Worm (Caenorhabditis elegans) whole organism, young adult: ENCODE measurements around the gene D1069.3.

Experiments
- B0035.1 ChIP-seq: sonication (generic microtip); optimal IDR thresholded peaks from 2 replicates; lab custom pipeline; 2016; ENCODE audit warnings: missing genetic modification characterization, mild to moderate bottlenecking, missing compliant biosample characterization, missing genotype, missing genetic modification reagents
- F23B12.7 ChIP-seq: sonication (generic microtip); optimal IDR thresholded peaks from 2 replicates; lab custom pipeline; 2017; ENCODE audit warnings: missing genetic modification characterization, mild to moderate bottlenecking, missing compliant biosample characterization, antibody characterized with exemption, moderate library complexity; ENCODE audit not compliant: insufficient read depth
- F52B5.7 ChIP-seq: sonication (generic microtip); optimal IDR thresholded peaks from 2 replicates; lab custom pipeline; 2016; ENCODE audit warnings: mild to moderate bottlenecking, missing genetic modification characterization, missing compliant biosample characterization
- Y53F4B.3 ChIP-seq: fragments of 200-800 bp; sonication (Bioruptor generic); IDR thresholded peaks from 2 replicates; pipeline ENCODE4 v1.3.6; 2022; ENCODE audit warnings: missing genetic modification reagents, missing genetic modification characterization, missing compliant biosample characterization
- attf-6 ChIP-seq: fragments of 200-800 bp; sonication (Bioruptor generic); IDR thresholded peaks from 2 replicates; pipeline ENCODE4 v1.3.6; 2022; ENCODE audit warnings: missing genetic modification reagents, missing genetic modification characterization, missing compliant biosample characterization
- cebp-2 ChIP-seq: fragments of 200-800 bp; sonication (Bioruptor generic); IDR thresholded peaks from 2 replicates; pipeline ENCODE4 v1.3.6; 2022; ENCODE audit warnings: missing genetic modification characterization, missing compliant biosample characterization
- dpl-1 ChIP-seq: fragments of 150-350 bp; optimal IDR thresholded peaks from 2 replicates; lab custom pipeline; 2014; ENCODE audit warnings: missing biosample characterization, missing genetic modification reagents, missing genetic modification characterization
- mel-28 ChIP-seq: sonication (generic microtip); optimal IDR thresholded peaks from 2 replicates; lab custom pipeline; 2016; ENCODE audit warnings: borderline replicate concordance, mild to moderate bottlenecking, missing genetic modification characterization, missing compliant biosample characterization
- mes-4 ChIP-seq: sonication (generic microtip); optimal IDR thresholded peaks from 2 replicates; lab custom pipeline; 2016; ENCODE audit warnings: missing genotype, missing genetic modification characterization, missing compliant biosample characterization
- snpc-1.1 ChIP-seq: sonication (generic microtip); optimal IDR thresholded peaks from 2 replicates; lab custom pipeline; 2017; ENCODE audit warnings: missing genetic modification characterization, mild to moderate bottlenecking, missing compliant biosample characterization, antibody characterized with exemption, moderate library complexity, missing genotype, missing genetic modification reagents; ENCODE audit not compliant: insufficient read depth
- snpc-3.4 ChIP-seq: sonication (generic microtip); optimal IDR thresholded peaks from 2 replicates; lab custom pipeline; 2017; ENCODE audit warnings: missing genetic modification characterization, mild to moderate bottlenecking, missing compliant biosample characterization, antibody characterized with exemption, moderate library complexity, missing genotype, missing genetic modification reagents
- unc-62 ChIP-seq: fragments of 150-350 bp; optimal IDR thresholded peaks from 2 replicates; lab custom pipeline; 2014; ENCODE audit warnings: missing biosample characterization, missing genetic modification reagents, missing genetic modification characterization

ce11 chrII:356969-357368, 9.3 kb upstream of the D1069.3 start, which contains the start of gene dmsr-4:
- TF ChIP-seq unc-62: no peak
- no peak for TF ChIP-seq Y53F4B.3
- TF ChIP-seq B0035.1 (tag; lab: Kevin White, UChicago): no peak
- no peak for TF ChIP-seq F52B5.7 (tag; lab: Kevin White, UChicago)
- TF ChIP-seq dpl-1: no peak
- TF ChIP-seq snpc-1.1 (tag; lab: Kevin White, UChicago): no peak
- TF ChIP-seq attf-6 (GFP tag; lab: Robert Waterston, UW): no peak
- TF ChIP-seq snpc-3.4 (tag; lab: Kevin White, UChicago): no peak
- no peak for TF ChIP-seq F23B12.7 (tag; lab: Kevin White, UChicago)
- no peak for TF ChIP-seq mes-4 (tag; lab: Kevin White, UChicago)
- no peak for TF ChIP-seq cebp-2 (GFP tag; lab: Robert Waterston, UW)
- no peak for TF ChIP-seq mel-28
